Worm (Caenorhabditis elegans) whole organism, mixed stage, embryonic: Measurements from ENCODE around the gene gbas-1.
"Not testable (repeated sequence)": the region's sequence is repeated elsewhere in the genome, so short reads cannot be mapped to it uniquely, and the experiment has no call there.

Experiments used
- M03D4.4 ChIP-seq: sonication (generic microtip); optimal IDR thresholded peaks from 2 replicates; lab custom pipeline; 2017; ENCODE audit warnings: mild to moderate bottlenecking, missing genetic modification characterization, missing compliant biosample characterization
- elt-1 ChIP-seq: sonication (generic microtip); optimal IDR thresholded peaks from 2 replicates; lab custom pipeline; 2017; ENCODE audit warnings: missing genetic modification characterization, mild to moderate bottlenecking, missing compliant biosample characterization, antibody characterized with exemption, moderate library complexity, borderline replicate concordance; ENCODE audit not compliant: insufficient read depth
- ham-2 ChIP-seq: fragments of 200-800 bp; sonication (Bioruptor generic); optimal IDR thresholded peaks from 2 replicates; lab custom pipeline; 2018; ENCODE audit warnings: mild to moderate bottlenecking, missing genetic modification characterization, missing compliant biosample characterization
- lsy-2 ChIP-seq: fragments of 150-350 bp; optimal IDR thresholded peaks from 2 replicates; lab custom pipeline; 2014; ENCODE audit warnings: missing biosample characterization, missing genetic modification characterization
- mab-5 ChIP-seq: fragments of 150-350 bp; optimal IDR thresholded peaks from 2 replicates; lab custom pipeline; 2014; ENCODE audit warnings: missing biosample characterization, missing genetic modification characterization
- nhr-28 ChIP-seq: fragments of 150-350 bp; optimal IDR thresholded peaks from 2 replicates; lab custom pipeline; 2014; ENCODE audit warnings: missing biosample characterization, missing genetic modification characterization
- snpc-4 ChIP-seq: fragments of 150-350 bp; optimal IDR thresholded peaks from 2 replicates; lab custom pipeline; 2014; ENCODE audit warnings: missing biosample characterization, missing genetic modification characterization
- tbx-8 ChIP-seq: fragments of 200-800 bp; sonication (Bioruptor generic); optimal IDR thresholded peaks from 2 replicates; lab custom pipeline; 2018; ENCODE audit warnings: mild to moderate bottlenecking, missing genetic modification characterization, moderate library complexity, missing compliant biosample characterization
- unc-39 ChIP-seq: fragments of 150-350 bp; optimal IDR thresholded peaks from 2 replicates; lab custom pipeline; 2014; ENCODE audit warnings: missing biosample characterization, missing genetic modification characterization
- unc-62 ChIP-seq: fragments of 150-350 bp; optimal IDR thresholded peaks from 2 replicates; lab custom pipeline; 2014; ENCODE audit warnings: missing biosample characterization, missing genetic modification reagents, missing genetic modification characterization
- zip-8 ChIP-seq: fragments of 150-350 bp; optimal IDR thresholded peaks from 2 replicates; lab custom pipeline; 2014; ENCODE audit warnings: missing biosample characterization, missing genetic modification characterization

- TF ChIP-seq unc-39 (tag; lab: Kevin White, UChicago); mab-5 (tag; lab: Kevin White, UChicago); zip-8 (tag; lab: Kevin White, UChicago); snpc-4 (tag; lab: Kevin White, UChicago); M03D4.4; tbx-8 (GFP tag; lab: Kevin White, UChicago); unc-62 (GFP tag; lab: Kevin White, UChicago); lsy-2; nhr-28; ham-2 (GFP tag; lab: Kevin White, UChicago); elt-1 (tag; lab: Kevin White, UChicago): not testable (repeated sequence)
Measured at ce11 chrII:2553662-2554061, 49.0 kb downstream of the gbas-1 start, which contains the start of gene K02F6.1.
